Worm (Caenorhabditis elegans): ENCODE data around the gene grl-18.

The grl-18 gene

ce11 chrV:5465335-5465734 lies 23.3 kb downstream of the grl-18 start, which contains the start of gene srg-68:
srg-68 (minus strand) TSS chrV:5465435.
- no peak for TF ChIP-seq nfya-1 (tag; optimal IDR thresholded peaks at IDR 0.05; ENCODE audit: insufficient read depth)
- no peak for TF ChIP-seq mml-1 (tag; optimal IDR thresholded peaks at IDR 0.05)
- no peak for TF ChIP-seq ceh-28 (tag; optimal IDR thresholded peaks at IDR 0.05)
- TF ChIP-seq mdl-1 (tag; optimal IDR thresholded peaks at IDR 0.05) = no peak
- no peak for TF ChIP-seq fos-1 (tag; optimal IDR thresholded peaks at IDR 0.05)
- no peak for TF ChIP-seq hmg-11 (tag; optimal IDR thresholded peaks at IDR 0.05)
- TF ChIP-seq ceh-9 (tag; optimal IDR thresholded peaks at IDR 0.05) = no peak
- no peak for TF ChIP-seq pha-4 (tag; optimal IDR thresholded peaks at IDR 0.05)
- TF ChIP-seq tbx-2 (tag; optimal IDR thresholded peaks at IDR 0.05) = no peak
- TF ChIP-seq nhr-43 (tag; optimal IDR thresholded peaks at IDR 0.05; ENCODE audit: poor library complexity, severe bottlenecking) = no peak

ce11 chrV:5462894-5463293 lies 25.8 kb downstream of the grl-18 start, which contains the start of gene srg-67:
srg-67 (minus strand) TSS chrV:5462994.
- TF ChIP-seq ceh-28 (tag; optimal IDR thresholded peaks at IDR 0.05) (no peak), nhr-11 (tag; optimal IDR thresholded peaks at IDR 0.05) (no peak), unc-39 (tag; optimal IDR thresholded peaks at IDR 0.05) (no peak), R02D3.7 (tag; optimal IDR thresholded peaks at IDR 0.05) (no peak), egl-27 (tag; optimal IDR thresholded peaks at IDR 0.05) (no peak), nhr-12 (tag; optimal IDR thresholded peaks at IDR 0.05) (no peak), ama-1 (optimal IDR thresholded peaks at IDR 0.05) (no peak), nhr-23 (tag; optimal IDR thresholded peaks at IDR 0.05) (no peak), ztf-4 (tag; optimal IDR thresholded peaks at IDR 0.05) (no peak), hmg-11 (tag; optimal IDR thresholded peaks at IDR 0.05) (no peak), nhr-67 (tag; optimal IDR thresholded peaks at IDR 0.05) (no peak), ceh-9 (tag; optimal IDR thresholded peaks at IDR 0.05) (no peak), lin-15B (tag; optimal IDR thresholded peaks at IDR 0.05) (no peak), ceh-16 (tag; optimal IDR thresholded peaks at IDR 0.05) (no peak), zag-1 (tag; optimal IDR thresholded peaks at IDR 0.05) (no peak), lsy-12 (tag; optimal IDR thresholded peaks at IDR 0.05) (no peak), pqm-1 (tag; optimal IDR thresholded peaks at IDR 0.05) (no peak), elt-2 (tag; optimal IDR thresholded peaks at IDR 0.05) (no peak), elt-3 (tag; optimal IDR thresholded peaks at IDR 0.05) (no peak)

ce11 chrV:5459806-5460205 lies 28.9 kb downstream of the grl-18 start, which contains the start of gene ZC317.2:
ZC317.2 (plus strand) TSS chrV:5460106.
- TF ChIP-seq nhr-237 (tag; optimal IDR thresholded peaks at IDR 0.05) (no peak), hmg-11 (tag; optimal IDR thresholded peaks at IDR 0.05) (no peak), unc-39 (tag; optimal IDR thresholded peaks at IDR 0.05) (no peak), ceh-28 (tag; optimal IDR thresholded peaks at IDR 0.05) (no peak), lin-39 (tag; optimal IDR thresholded peaks at IDR 0.05) (no peak), elt-3 (tag; optimal IDR thresholded peaks at IDR 0.05) (no peak), pha-4 (tag; optimal IDR thresholded peaks at IDR 0.05) (no peak), ceh-9 (tag; optimal IDR thresholded peaks at IDR 0.05) (no peak), nhr-77 (tag; optimal IDR thresholded peaks at IDR 0.05) (no peak), elt-2 (tag; optimal IDR thresholded peaks at IDR 0.05) (no peak), elt-1 (tag; optimal IDR thresholded peaks at IDR 0.05) (no peak), egl-5 (tag; optimal IDR thresholded peaks at IDR 0.05) (no peak), nhr-12 (tag; optimal IDR thresholded peaks at IDR 0.05) (no peak), tbx-2 (tag; optimal IDR thresholded peaks at IDR 0.05) (no peak), eor-1 (tag; optimal IDR thresholded peaks at IDR 0.05) (no peak), mml-1 (tag; optimal IDR thresholded peaks at IDR 0.05) (no peak), pqm-1 (tag; optimal IDR thresholded peaks at IDR 0.05) (no peak), mdl-1 (tag; optimal IDR thresholded peaks at IDR 0.05) (no peak), ceh-16 (tag; optimal IDR thresholded peaks at IDR 0.05) (no peak)

- TF ChIP-seq egl-27 (tag; optimal IDR thresholded peaks at IDR 0.05) (no peak), fkh-10 (GFP tag; optimal IDR thresholded peaks at IDR 0.05) (peak; percentile 45), fos-1 (tag; optimal IDR thresholded peaks at IDR 0.05) (no peak), ZK546.5 (tag; optimal IDR thresholded peaks at IDR 0.05) (no peak), tbx-2 (tag; optimal IDR thresholded peaks at IDR 0.05) (no peak), elt-1 (tag; optimal IDR thresholded peaks at IDR 0.05) (no peak)
These were observed 33.7 kb downstream of the grl-18 start for ce11 chrV:5454955-5455354.

ce11 chrV:5453615-5454014 lies 35.1 kb downstream of the grl-18 start, which contains the start of gene glc-3:
glc-3 (minus strand) TSS chrV:5453715.
- TF ChIP-seq ceh-82 (tag; optimal IDR thresholded peaks at IDR 0.05) (no peak), nhr-12 (tag; optimal IDR thresholded peaks at IDR 0.05) (no peak), aly-2 (tag; optimal IDR thresholded peaks at IDR 0.05) (no peak), pqm-1 (tag; optimal IDR thresholded peaks at IDR 0.05) (no peak), R02D3.7 (tag; optimal IDR thresholded peaks at IDR 0.05) (no peak)
